Worm (Caenorhabditis elegans) whole organism, midembryonic: Measurements from ENCODE around the gene srh-245.

Experiments
- T22C8.4 ChIP-seq: fragments of 200-800 bp; sonication (Bioruptor generic); IDR thresholded peaks from 2 replicates; pipeline ENCODE4 v1.3.6; 2022; ENCODE audit warnings: missing genetic modification characterization, missing compliant biosample characterization
- cog-1 ChIP-seq: sonication (generic microtip); optimal IDR thresholded peaks from 2 replicates; lab custom pipeline; 2016; ENCODE audit warnings: missing genetic modification characterization, missing compliant biosample characterization
- flt-1 ChIP-seq: fragments of 200-800 bp; sonication (Bioruptor generic); IDR thresholded peaks from 2 replicates; pipeline ENCODE4 v1.3.6; 2022; ENCODE audit warnings: missing genetic modification characterization, missing compliant biosample characterization
- klf-2 ChIP-seq: fragments of 200-800 bp; sonication (Bioruptor generic); conservative IDR thresholded peaks from 2 replicates; pipeline ENCODE4 v1.3.6; 2022; ENCODE audit warnings: missing genetic modification reagents, missing genetic modification characterization, missing compliant biosample characterization
- med-1 ChIP-seq: sonication (generic microtip); optimal IDR thresholded peaks from 2 replicates; lab custom pipeline; 2017; ENCODE audit warnings: missing genetic modification characterization, mild to moderate bottlenecking, missing compliant biosample characterization, antibody characterized with exemption, missing genetic modification reagents; ENCODE audit not compliant: insufficient read depth
- ref-1 ChIP-seq: fragments of 200-800 bp; sonication (Bioruptor generic); conservative IDR thresholded peaks from 2 replicates; pipeline ENCODE4 v1.3.6; 2022; ENCODE audit warnings: missing genetic modification reagents, missing genetic modification characterization, missing compliant biosample characterization
- tab-1 ChIP-seq: fragments of 200-800 bp; sonication (Bioruptor generic); IDR thresholded peaks from 2 replicates; pipeline ENCODE4 v1.3.6; 2022; ENCODE audit warnings: missing genetic modification characterization, missing compliant biosample characterization
- ztf-23 ChIP-seq: fragments of 200-800 bp; sonication (Bioruptor generic); IDR thresholded peaks from 2 replicates; pipeline ENCODE4 v1.3.6; 2022; ENCODE audit warnings: missing genetic modification reagents, missing genetic modification characterization, missing compliant biosample characterization
- ztf-29 ChIP-seq: fragments of 200-800 bp; sonication (Bioruptor generic); IDR thresholded peaks from 2 replicates; pipeline ENCODE4 v1.3.6; 2022; ENCODE audit warnings: missing genetic modification reagents, missing genetic modification characterization, missing compliant biosample characterization

srh-245 gene

DNA sequence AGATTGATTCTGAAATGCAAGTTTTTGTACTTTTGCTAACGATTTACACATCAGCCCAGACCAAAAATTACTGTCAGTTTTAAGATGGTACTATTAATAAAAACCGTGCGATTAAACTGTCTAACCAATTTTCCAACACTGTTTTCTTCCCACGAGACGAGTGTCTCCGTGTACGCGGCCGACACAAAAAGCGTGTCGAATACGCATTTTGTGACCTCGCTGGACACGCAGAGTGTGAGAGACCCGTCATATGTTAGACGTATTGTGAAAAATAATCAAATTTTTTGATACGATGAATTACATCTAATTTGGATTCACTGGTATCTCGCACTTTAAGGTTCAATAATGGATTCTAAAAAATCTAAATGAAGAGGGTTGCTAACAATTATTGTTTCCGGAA is 20.1 kb downstream of the srh-245 start:
- TF ChIP-seq ztf-23 (no peak), ref-1 (no peak), klf-2 (GFP tag; lab: Robert Waterston, UW) (no peak), T22C8.4 (GFP tag; lab: Robert Waterston, UW) (no peak), med-1 (GFP tag; lab: Kevin White, UChicago) (no peak), ztf-29 (GFP tag; lab: Robert Waterston, UW) (no peak), cog-1 (tag; lab: Kevin White, UChicago) (no peak), tab-1 (GFP tag; lab: Robert Waterston, UW) (no peak), flt-1 (no peak)

ce11 chrV:634855-635254 is 20.9 kb downstream of the srh-245 start, which contains the start of gene F48G7.10:
Gene F48G7.10, minus strand, starts transcription at chrV:634955.
- TF ChIP-seq flt-1: no peak
- no peak for TF ChIP-seq med-1 (GFP tag; lab: Kevin White, UChicago)
- TF ChIP-seq T22C8.4 (GFP tag; lab: Robert Waterston, UW): no peak
- TF ChIP-seq klf-2 (GFP tag; lab: Robert Waterston, UW): no peak
- no peak for TF ChIP-seq ztf-29 (GFP tag; lab: Robert Waterston, UW)
- TF ChIP-seq ztf-23: no peak
- no peak for TF ChIP-seq tab-1 (GFP tag; lab: Robert Waterston, UW)
- no peak for TF ChIP-seq cog-1 (tag; lab: Kevin White, UChicago)
- no peak for TF ChIP-seq ref-1

DNA sequence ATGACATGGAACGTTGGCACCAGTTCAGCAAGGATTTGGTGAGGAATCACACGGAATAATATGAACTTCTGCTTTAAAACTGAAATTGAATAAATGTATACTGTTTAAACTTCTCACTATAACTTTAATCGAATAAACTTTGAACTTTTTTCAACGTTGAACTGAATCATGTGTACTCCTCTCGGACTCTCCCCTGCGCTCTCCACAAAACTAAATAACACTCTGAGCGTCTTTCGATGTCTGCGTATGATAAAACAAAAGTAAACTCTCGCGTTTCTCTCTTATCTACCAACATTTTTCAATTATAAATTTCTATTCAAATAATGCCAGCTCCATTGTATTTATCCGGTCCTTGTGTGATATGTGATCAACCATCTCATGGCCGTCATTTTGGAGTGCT is 23.9 kb downstream of the srh-245 start:
- TF ChIP-seq ztf-29 (GFP tag; lab: Robert Waterston, UW) (no peak), flt-1 (no peak), med-1 (GFP tag; lab: Kevin White, UChicago) (no peak), ref-1 (no peak), tab-1 (GFP tag; lab: Robert Waterston, UW) (no peak), klf-2 (GFP tag; lab: Robert Waterston, UW) (no peak), ztf-23 (no peak), cog-1 (tag; lab: Kevin White, UChicago) (no peak), T22C8.4 (GFP tag; lab: Robert Waterston, UW) (no peak)

- no peak for TF ChIP-seq ztf-23
- TF ChIP-seq med-1 (GFP tag; lab: Kevin White, UChicago): no peak
Measured at ce11 chrV:628527-628926, 27.2 kb downstream of the srh-245 start, which contains the start of gene F48G7.9. Gene F48G7.9, minus strand, starts transcription at chrV:628627.

DNA sequence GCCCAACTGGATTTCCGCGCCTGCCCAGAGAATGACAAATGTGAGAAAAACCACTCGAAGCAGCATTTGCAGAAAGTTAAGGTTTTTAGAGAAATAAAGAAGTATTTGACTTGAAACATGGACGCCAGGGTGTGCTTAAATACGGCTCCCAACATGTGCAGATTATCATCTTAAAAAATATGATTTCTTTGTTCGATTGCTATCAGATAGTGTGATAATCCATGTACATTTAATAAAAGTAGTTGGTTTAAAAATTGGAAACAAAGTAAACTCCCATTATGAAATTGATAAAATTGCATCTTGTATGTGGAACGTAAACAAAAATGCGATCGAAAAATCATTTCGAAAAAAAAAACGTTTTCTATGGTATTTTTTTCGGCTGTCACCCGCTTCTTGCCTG is 28.1 kb downstream of the srh-245 start, which contains the start of gene F48G7.8:
Gene F48G7.8, minus strand, starts transcription at position 101 of the 400 bp plus-strand sequence.
- TF ChIP-seq ztf-29 (GFP tag; lab: Robert Waterston, UW) (no peak), klf-2 (GFP tag; lab: Robert Waterston, UW) (no peak), ref-1 (no peak), T22C8.4 (GFP tag; lab: Robert Waterston, UW) (no peak), ztf-23 (no peak), flt-1 (no peak), tab-1 (GFP tag; lab: Robert Waterston, UW) (no peak), med-1 (GFP tag; lab: Kevin White, UChicago) (no peak), cog-1 (tag; lab: Kevin White, UChicago) (no peak)

- TF ChIP-seq ztf-29 (GFP tag; lab: Robert Waterston, UW) (no peak), klf-2 (GFP tag; lab: Robert Waterston, UW) (no peak), med-1 (GFP tag; lab: Kevin White, UChicago) (no peak), T22C8.4 (GFP tag; lab: Robert Waterston, UW) (no peak), cog-1 (tag; lab: Kevin White, UChicago) (no peak), ztf-23 (no peak), flt-1 (no peak), tab-1 (GFP tag; lab: Robert Waterston, UW) (no peak), ref-1 (no peak)
Measured at ce11 chrV:626321-626720, 29.4 kb downstream of the srh-245 start, which contains the start of gene F48G7.7. Gene F48G7.7, minus strand, starts transcription at chrV:626421.

ce11 chrV:624922-625321 is 30.8 kb downstream of the srh-245 start, which contains the start of gene srt-17:
Gene srt-17, minus strand, starts transcription at chrV:625022.
- no peak for TF ChIP-seq cog-1 (tag; lab: Kevin White, UChicago)
- TF ChIP-seq ref-1: no peak
- TF ChIP-seq tab-1 (GFP tag; lab: Robert Waterston, UW): no peak
- no peak for TF ChIP-seq T22C8.4 (GFP tag; lab: Robert Waterston, UW)
- TF ChIP-seq ztf-29 (GFP tag; lab: Robert Waterston, UW): no peak

DNA sequence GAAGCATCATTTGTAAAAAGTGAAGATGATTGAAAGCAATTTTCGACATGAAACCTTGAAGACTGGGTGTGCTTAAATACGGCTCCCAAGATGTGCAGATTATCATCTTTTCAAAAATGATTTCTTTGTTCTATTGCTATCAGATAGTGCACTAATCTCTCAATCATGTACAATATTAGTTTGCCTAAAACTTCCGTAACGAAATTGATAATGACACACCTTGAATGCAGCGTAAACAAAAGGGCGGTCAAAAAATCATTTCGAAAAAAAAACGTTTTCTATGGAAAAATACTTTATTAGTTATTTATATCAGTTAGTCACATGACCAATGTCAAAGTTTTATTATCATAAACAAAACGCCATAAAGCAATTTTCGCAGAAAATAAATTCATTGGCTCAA is 32.8 kb downstream of the srh-245 start, which contains the start of gene F48G7.5:
Gene F48G7.5, minus strand, starts transcription at position 34 of the 400 bp plus-strand sequence.
- no peak for TF ChIP-seq med-1 (GFP tag; lab: Kevin White, UChicago)
- TF ChIP-seq klf-2 (GFP tag; lab: Robert Waterston, UW): no peak
- TF ChIP-seq tab-1 (GFP tag; lab: Robert Waterston, UW): no peak
- no peak for TF ChIP-seq ref-1
- no peak for TF ChIP-seq ztf-23
- no peak for TF ChIP-seq cog-1 (tag; lab: Kevin White, UChicago)
- no peak for TF ChIP-seq ztf-29 (GFP tag; lab: Robert Waterston, UW)
- TF ChIP-seq T22C8.4 (GFP tag; lab: Robert Waterston, UW): no peak
- TF ChIP-seq flt-1: no peak

ce11 chrV:620987-621386 is 34.7 kb downstream of the srh-245 start:
- TF ChIP-seq ref-1 (no peak), flt-1 (no peak)

DNA sequence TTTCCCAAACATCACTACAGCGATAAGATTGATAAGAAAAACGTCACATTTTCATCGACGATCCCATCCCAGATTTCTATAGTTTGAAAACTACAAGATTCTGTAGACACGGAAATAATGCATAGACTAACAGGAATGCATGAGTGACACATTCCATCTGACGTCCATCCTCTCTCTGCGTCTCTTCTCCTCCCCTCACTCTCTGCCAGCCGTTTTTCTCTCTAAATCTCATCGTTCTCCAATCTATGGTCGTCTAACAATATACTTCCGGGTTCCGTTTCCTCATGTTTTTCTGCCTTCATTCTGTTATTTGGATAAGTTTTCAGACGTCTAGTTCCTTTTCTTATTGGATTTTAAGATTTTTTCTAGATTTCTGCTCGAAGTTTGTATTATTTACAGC is 36.7 kb downstream of the srh-245 start, which contains the start of gene F48G7.4:
Gene F48G7.4, plus strand, starts transcription at position 400 of the 400 bp plus-strand sequence.
- TF ChIP-seq cog-1 (tag; lab: Kevin White, UChicago) (peak; percentile 24), flt-1 (no peak)
